Worm (Caenorhabditis elegans) whole organism, young adult: ENCODE data around the gene F35G12.12.
A peak's percentile ranks its signal among the peaks of the same experiment; 100 is the strongest.

ENCODE experiments used
- B0336.3 ChIP-seq: fragments of 200-800 bp; sonication (Bioruptor generic); IDR thresholded peaks from 2 replicates; pipeline ENCODE4 v1.3.6; 2022; ENCODE audit warnings: missing genetic modification characterization, missing compliant biosample characterization
- C06A6.2 ChIP-seq: fragments of 200-800 bp; sonication (Bioruptor generic); conservative IDR thresholded peaks from 2 replicates; pipeline ENCODE4 v1.3.6; 2022; ENCODE audit warnings: missing genetic modification characterization, missing compliant biosample characterization
- F22D6.2 ChIP-seq: sonication (generic microtip); optimal IDR thresholded peaks from 2 replicates; lab custom pipeline; 2016; ENCODE audit warnings: mild to moderate bottlenecking, missing genetic modification characterization, missing compliant biosample characterization
- F52B5.7 ChIP-seq: sonication (generic microtip); optimal IDR thresholded peaks from 2 replicates; lab custom pipeline; 2016; ENCODE audit warnings: mild to moderate bottlenecking, missing genetic modification characterization, missing compliant biosample characterization
- F57C9.4 ChIP-seq: sonication (generic microtip); optimal IDR thresholded peaks from 2 replicates; lab custom pipeline; 2017; ENCODE audit warnings: mild to moderate bottlenecking, missing genetic modification characterization, missing compliant biosample characterization
- K11D2.4 ChIP-seq: fragments of 200-800 bp; sonication (Bioruptor generic); IDR thresholded peaks from 2 replicates; pipeline ENCODE4 v1.3.6; 2022; ENCODE audit warnings: missing genetic modification reagents, missing genetic modification characterization, missing compliant biosample characterization
- K12H6.12 ChIP-seq: fragments of 200-800 bp; sonication (Bioruptor generic); optimal IDR thresholded peaks from 2 replicates; lab custom pipeline; 2018; ENCODE audit warnings: mild to moderate bottlenecking, missing genetic modification characterization, missing compliant biosample characterization
- atf-7 ChIP-seq: sonication (generic microtip); optimal IDR thresholded peaks from 2 replicates; lab custom pipeline; 2017; ENCODE audit warnings: mild to moderate bottlenecking, missing genetic modification characterization, missing compliant biosample characterization
- attf-5 ChIP-seq: fragments of 200-800 bp; sonication (Bioruptor generic); optimal IDR thresholded peaks from 2 replicates; lab custom pipeline; 2018; ENCODE audit warnings: mild to moderate bottlenecking, missing genetic modification characterization, missing compliant biosample characterization
- attf-6 ChIP-seq: fragments of 200-800 bp; sonication (Bioruptor generic); IDR thresholded peaks from 2 replicates; pipeline ENCODE4 v1.3.6; 2022; ENCODE audit warnings: missing genetic modification reagents, missing genetic modification characterization, missing compliant biosample characterization
- ccch-3 ChIP-seq: fragments of 200-800 bp; sonication (Bioruptor generic); optimal IDR thresholded peaks from 2 replicates; lab custom pipeline; 2018; ENCODE audit warnings: mild to moderate bottlenecking, missing genetic modification characterization, missing compliant biosample characterization
- cebp-1 ChIP-seq, 2 experiments: fragments of 200-800 bp in 1 of 2; sonication (Bioruptor generic) in 1 of 2; sonication (generic microtip) in 1 of 2; IDR thresholded peaks in 1 of 2; optimal IDR thresholded peaks in 1 of 2; 2 replicates each; pipeline versions ENCODE4 v1.3.6 to Lab custom; 2017 to 2022; ENCODE audit warnings: missing compliant biosample characterization in 2 of 2, missing genetic modification characterization in 2 of 2, mild to moderate bottlenecking in 1 of 2, missing genetic modification reagents in 1 of 2, moderate library complexity in 1 of 2
- cebp-2 ChIP-seq: fragments of 200-800 bp; sonication (Bioruptor generic); IDR thresholded peaks from 2 replicates; pipeline ENCODE4 v1.3.6; 2022; ENCODE audit warnings: missing genetic modification characterization, missing compliant biosample characterization
- chd-7 ChIP-seq: sonication (generic microtip); optimal IDR thresholded peaks from 2 replicates; lab custom pipeline; 2016; ENCODE audit warnings: mild to moderate bottlenecking, missing genetic modification characterization, moderate library complexity, missing compliant biosample characterization
- die-1 ChIP-seq: sonication (generic microtip); optimal IDR thresholded peaks from 2 replicates; lab custom pipeline; 2016; ENCODE audit warnings: missing genotype, mild to moderate bottlenecking, missing genetic modification characterization, missing compliant biosample characterization
- dox-1 ChIP-seq: fragments of 200-800 bp; sonication (Bioruptor generic); IDR thresholded peaks from 2 replicates; pipeline ENCODE4 v1.3.6; 2022; ENCODE audit warnings: missing genetic modification reagents, missing genetic modification characterization, missing compliant biosample characterization
- efl-1 ChIP-seq: fragments of 150-350 bp; optimal IDR thresholded peaks from 2 replicates; lab custom pipeline; 2014; ENCODE audit warnings: missing biosample characterization, missing genetic modification reagents, missing genetic modification characterization
- hmg-1.2 ChIP-seq: fragments of 200-800 bp; sonication (Bioruptor generic); IDR thresholded peaks from 2 replicates; pipeline ENCODE4 v1.3.6; 2022; ENCODE audit warnings: missing genetic modification reagents, missing genetic modification characterization, missing compliant biosample characterization
- hsf-1 ChIP-seq: fragments of 200-800 bp; sonication (Bioruptor generic); IDR thresholded peaks from 2 replicates; pipeline ENCODE4 v1.3.6; 2022; ENCODE audit warnings: missing genetic modification reagents, missing genetic modification characterization, missing compliant biosample characterization
- lin-35 ChIP-seq, 3 experiments: fragments of 150-350 bp in 2 of 3; sonication (generic microtip) in 1 of 3; optimal IDR thresholded peaks; 2 replicates each; lab custom pipeline; 2014 to 2018; ENCODE audit warnings: missing biosample characterization in 3 of 3, missing genetic modification characterization in 3 of 3, missing genetic modification reagents in 3 of 3
- lin-40 ChIP-seq: sonication (generic microtip); optimal IDR thresholded peaks from 2 replicates; lab custom pipeline; 2016; ENCODE audit warnings: missing genetic modification characterization, mild to moderate bottlenecking, missing compliant biosample characterization, missing genotype, missing genetic modification reagents
- madf-6 ChIP-seq: fragments of 200-800 bp; sonication (Bioruptor generic); IDR thresholded peaks from 2 replicates; pipeline ENCODE4 v1.3.6; 2022; ENCODE audit warnings: missing genetic modification reagents, missing genetic modification characterization, missing compliant biosample characterization
- mcd-1 ChIP-seq: fragments of 200-800 bp; sonication (Bioruptor generic); IDR thresholded peaks from 2 replicates; pipeline ENCODE4 v1.3.6; 2022; ENCODE audit warnings: missing genetic modification reagents, missing genetic modification characterization, missing compliant biosample characterization
- mel-28 ChIP-seq: sonication (generic microtip); optimal IDR thresholded peaks from 2 replicates; lab custom pipeline; 2016; ENCODE audit warnings: borderline replicate concordance, mild to moderate bottlenecking, missing genetic modification characterization, missing compliant biosample characterization
- nhr-80 ChIP-seq: sonication (generic microtip); optimal IDR thresholded peaks from 2 replicates; lab custom pipeline; 2016; ENCODE audit warnings: missing genetic modification characterization, missing compliant biosample characterization
- pbrm-1 ChIP-seq: fragments of 200-800 bp; sonication (Bioruptor generic); IDR thresholded peaks from 2 replicates; pipeline ENCODE4 v1.3.6; 2022; ENCODE audit warnings: missing genetic modification reagents, missing genetic modification characterization, missing compliant biosample characterization
- repo-1 ChIP-seq: sonication (generic microtip); optimal IDR thresholded peaks from 2 replicates; lab custom pipeline; 2017; ENCODE audit warnings: mild to moderate bottlenecking, missing genetic modification characterization, missing compliant biosample characterization
- rpc-1 ChIP-seq, 2 experiments: fragments of 150-350 bp in 1 of 2; sonication (generic microtip) in 1 of 2; optimal IDR thresholded peaks; 2 replicates each; lab custom pipeline; 2014 to 2018; ENCODE audit warnings: missing biosample characterization in 1 of 2, missing genetic modification characterization in 1 of 2, missing genetic modification reagents in 1 of 2, missing genotype in 1 of 2
- snpc-4 ChIP-seq, 5 experiments: fragments of 150-350 bp in 1 of 5; sonication (generic microtip) in 4 of 5; optimal IDR thresholded peaks; 2 replicates each; lab custom pipeline; 2014 to 2018; ENCODE audit warnings: missing genetic modification characterization in 5 of 5, missing biosample characterization in 3 of 5, antibody characterized with exemption in 2 of 5, mild to moderate bottlenecking in 2 of 5, missing compliant biosample characterization in 2 of 5, missing genotype in 2 of 5, moderate library complexity in 2 of 5, missing genetic modification reagents in 1 of 5
- somi-1 ChIP-seq: fragments of 200-800 bp; sonication (Bioruptor generic); optimal IDR thresholded peaks from 2 replicates; lab custom pipeline; 2018; ENCODE audit warnings: mild to moderate bottlenecking, missing genetic modification characterization, missing compliant biosample characterization
- tbp1 ChIP-seq: fragments of 200-800 bp; sonication (Bioruptor generic); optimal IDR thresholded peaks from 2 replicates; lab custom pipeline; 2018; ENCODE audit warnings: mild to moderate bottlenecking, missing genetic modification characterization, missing compliant biosample characterization
- tlf-1 ChIP-seq: fragments of 200-800 bp; sonication (Bioruptor generic); optimal IDR thresholded peaks from 2 replicates; lab custom pipeline; 2018; ENCODE audit warnings: mild to moderate bottlenecking, missing genetic modification characterization, missing compliant biosample characterization
- unc-130 ChIP-seq: sonication (generic microtip); optimal IDR thresholded peaks from 2 replicates; lab custom pipeline; 2016; ENCODE audit warnings: missing genetic modification reagents, missing genetic modification characterization, missing compliant biosample characterization
- unc-62 ChIP-seq: fragments of 150-350 bp; optimal IDR thresholded peaks from 2 replicates; lab custom pipeline; 2014; ENCODE audit warnings: missing biosample characterization, missing genetic modification reagents, missing genetic modification characterization
- xnd-1 ChIP-seq: sonication (generic microtip); optimal IDR thresholded peaks from 2 replicates; lab custom pipeline; 2016; ENCODE audit warnings: missing genotype, missing genetic modification reagents, missing genetic modification characterization, missing compliant biosample characterization
- zfh-2 ChIP-seq: fragments of 200-800 bp; sonication (Bioruptor generic); conservative IDR thresholded peaks from 2 replicates; pipeline ENCODE4 v1.3.6; 2022; ENCODE audit warnings: missing genetic modification reagents, missing genetic modification characterization, missing compliant biosample characterization
- ztf-22 ChIP-seq: fragments of 200-800 bp; sonication (Bioruptor generic); optimal IDR thresholded peaks from 2 replicates; lab custom pipeline; 2018; ENCODE audit warnings: mild to moderate bottlenecking, missing genetic modification characterization, moderate library complexity, missing compliant biosample characterization
- ztf-26 ChIP-seq: sonication (generic microtip); optimal IDR thresholded peaks from 2 replicates; lab custom pipeline; 2017; ENCODE audit warnings: missing genetic modification characterization, missing compliant biosample characterization
- ztf-28 ChIP-seq: fragments of 200-800 bp; sonication (Bioruptor generic); IDR thresholded peaks from 2 replicates; pipeline ENCODE4 v1.3.6; 2022; ENCODE audit warnings: missing genetic modification reagents, missing genetic modification characterization, missing compliant biosample characterization

F35G12.12 gene

DNA sequence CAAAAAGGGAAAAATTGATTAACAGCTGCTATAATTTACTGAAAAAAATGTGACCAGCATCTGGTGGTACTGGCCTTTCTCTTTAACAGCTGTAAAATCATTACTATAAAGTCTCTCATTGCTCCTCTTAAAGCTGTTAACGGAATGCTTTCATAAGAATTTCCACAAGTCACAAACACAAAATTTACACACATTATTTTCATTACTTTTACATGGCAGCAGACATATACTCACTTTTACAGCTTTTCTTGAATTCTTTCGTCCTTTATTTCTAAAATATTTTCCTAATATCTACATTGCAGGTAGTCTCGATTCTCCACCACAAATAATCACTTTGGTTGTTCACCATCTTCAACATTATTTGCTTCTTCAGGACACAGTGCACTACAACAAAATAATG lies 28.3 kb upstream of the F35G12.12 start, which contains the start of gene imph-1:
imph-1 (plus strand) TSS at position 301 of the 400 bp plus-strand sequence.
- TF ChIP-seq K11D2.4 (GFP tag; lab: Robert Waterston, UW) (no peak), F22D6.2 (tag; lab: Kevin White, UChicago) (no peak), die-1 (tag; lab: Kevin White, UChicago) (no peak), tlf-1 (no peak), F57C9.4 (tag; lab: Kevin White, UChicago) (no peak), C06A6.2 (GFP tag; lab: Robert Waterston, UW) (no peak), atf-7 (tag; lab: Kevin White, UChicago) (no peak), attf-6 (GFP tag; lab: Robert Waterston, UW) (no peak)

DNA sequence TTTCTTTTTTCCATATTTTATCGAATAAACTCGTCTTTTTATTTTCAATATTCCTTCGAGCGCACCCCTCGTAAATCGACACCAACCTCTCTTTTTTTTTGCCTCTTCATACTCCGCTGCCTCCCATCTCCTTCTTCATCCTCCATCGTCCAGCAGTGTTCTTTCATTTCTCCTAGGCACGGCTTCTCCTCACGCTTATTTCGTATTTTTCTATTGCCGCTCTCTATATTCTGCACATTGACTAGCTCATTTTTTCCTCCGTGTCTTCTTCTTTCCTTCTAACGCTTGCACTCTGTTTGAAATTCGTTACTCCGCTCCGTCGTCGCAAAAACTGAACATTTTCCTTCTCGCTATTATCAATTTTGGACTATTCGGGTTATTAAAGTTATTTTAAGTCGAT lies 26.2 kb upstream of the F35G12.12 start:
- TF ChIP-seq mel-28 (tag; lab: Kevin White, UChicago) (no peak), F52B5.7 (tag; lab: Kevin White, UChicago) (no peak), unc-62 (GFP tag; lab: Kevin White, UChicago) (no peak), somi-1 (GFP tag; lab: Kevin White, UChicago) (no peak), cebp-2 (no peak), ccch-3 (GFP tag; lab: Kevin White, UChicago) (no peak), cebp-1 (GFP tag; IDR thresholded peaks at IDR 0.05; lab: Robert Waterston, UW) (no peak), cebp-1 (tag; optimal IDR thresholded peaks at IDR 0.05; lab: Kevin White, UChicago) (no peak), repo-1 (tag; lab: Kevin White, UChicago) (peak; percentile 28)

DNA sequence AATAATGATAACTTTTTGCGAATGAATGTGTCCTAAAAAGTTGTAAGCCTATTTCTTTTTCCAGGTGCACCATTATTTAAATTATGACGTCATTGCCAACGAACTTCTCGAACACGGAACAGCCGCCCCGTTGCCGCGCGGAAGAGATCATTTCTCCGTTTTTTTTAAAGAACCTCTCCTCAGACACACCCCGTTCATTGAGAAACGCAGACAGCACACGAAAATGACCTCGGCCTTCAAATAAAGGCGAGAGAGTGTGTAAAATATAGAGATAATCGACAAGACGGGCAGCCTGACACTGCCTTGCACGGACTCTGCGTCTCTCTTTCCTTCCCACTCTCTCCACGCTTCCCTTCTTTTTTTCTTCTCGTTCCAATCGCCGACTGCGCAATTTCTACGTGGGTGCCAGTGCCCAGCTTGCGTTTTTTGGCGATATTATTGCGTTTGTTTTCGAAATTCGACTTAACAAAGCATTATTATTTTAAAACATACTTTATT lies 21.2 kb upstream of the F35G12.12 start:
- TF ChIP-seq lin-40 (tag; lab: Kevin White, UChicago): peak; percentile 68
- TF ChIP-seq tbp1 (GFP tag; lab: Kevin White, UChicago): peak; percentile 17
- TF ChIP-seq atf-7 (tag; lab: Kevin White, UChicago): peak; percentile 72
- TF ChIP-seq ztf-28 (GFP tag; lab: Robert Waterston, UW): no peak
- TF ChIP-seq ztf-26 (tag; lab: Kevin White, UChicago): peak; percentile 16
- no peak for TF ChIP-seq chd-7 (tag; lab: Kevin White, UChicago)
- TF ChIP-seq cebp-1 (GFP tag; IDR thresholded peaks at IDR 0.05; lab: Robert Waterston, UW): no peak
- peak; percentile 53 for TF ChIP-seq cebp-1 (tag; optimal IDR thresholded peaks at IDR 0.05; lab: Kevin White, UChicago)
- no peak for TF ChIP-seq efl-1 (GFP tag; lab: Kevin White, UChicago)
- TF ChIP-seq C06A6.2 (GFP tag; lab: Robert Waterston, UW): 0 out of 2 replicates have a peak, but pooled peaks have one; percentile 49
- peak; percentile 71 for TF ChIP-seq dox-1
- peak; percentile 58 for TF ChIP-seq K12H6.12 (tag; lab: Kevin White, UChicago)
- peak in 1 of 3 experiments; percentile 36 for TF ChIP-seq lin-35 (GFP tag; optimal IDR thresholded peaks at IDR 0.05; lab: Kevin White, UChicago)
- no peak for TF ChIP-seq madf-6 (GFP tag; lab: Robert Waterston, UW)
- TF ChIP-seq zfh-2: peak; percentile 87
- TF ChIP-seq hmg-1.2 (GFP tag; lab: Robert Waterston, UW): peak; percentile 94
- peak; percentile 35 for TF ChIP-seq attf-5
- no peak for TF ChIP-seq rpc-1 (optimal IDR thresholded peaks at IDR 0.05; lab: Kevin White, UChicago)
- no peak for TF ChIP-seq rpc-1 (tag; optimal IDR thresholded peaks at IDR 0.05; lab: Kevin White, UChicago)
- TF ChIP-seq snpc-4 (GFP tag; optimal IDR thresholded peaks at IDR 0.05; lab: Kevin White, UChicago): no peak
- TF ChIP-seq snpc-4 (tag; optimal IDR thresholded peaks at IDR 0.05; lab: Kevin White, UChicago): peak in 2 of 4 experiments; percentile 6 to 10
- no peak; the same call in 1 of the 2 replicates for TF ChIP-seq hsf-1 (GFP tag; lab: Robert Waterston, UW)
- TF ChIP-seq B0336.3 (GFP tag; lab: Robert Waterston, UW): peak; percentile 64
- peak; percentile 22 for TF ChIP-seq ztf-22 (GFP tag; lab: Kevin White, UChicago)
- peak; percentile 72 for TF ChIP-seq pbrm-1 (GFP tag; lab: Robert Waterston, UW)
- no peak for TF ChIP-seq xnd-1 (tag; lab: Kevin White, UChicago)
- peak; percentile 3 for TF ChIP-seq unc-130
- TF ChIP-seq mcd-1 (GFP tag; lab: Robert Waterston, UW): peak; percentile 50
- TF ChIP-seq nhr-80 (tag; lab: Kevin White, UChicago): peak; percentile 70
